Fruit fly (Drosophila melanogaster): Measurements from ENCODE around the gene Sarm.

Sarm gene

DNA sequence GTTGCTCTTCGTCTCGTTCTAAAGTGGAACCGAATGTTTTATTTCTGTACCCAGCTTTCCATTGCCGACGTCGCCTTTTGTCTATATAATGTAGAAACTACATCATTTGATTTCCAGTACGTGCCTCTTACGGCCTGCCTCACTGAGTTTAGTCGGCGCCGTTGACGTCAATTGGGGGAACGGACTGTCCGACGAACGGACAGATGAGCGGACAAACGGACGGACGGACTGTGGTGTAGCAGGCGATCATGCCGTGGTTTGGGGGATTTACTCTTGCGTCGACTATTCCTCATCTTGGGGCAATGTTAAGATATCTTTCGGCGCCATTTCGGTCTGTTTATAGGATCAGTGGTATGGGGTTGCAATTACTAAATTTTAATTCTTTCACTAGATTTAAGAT is 17.1 kb downstream of the Sarm start (continued):
- TF ChIP-seq CG10979 (tag; optimal IDR thresholded peaks at IDR 0.05) (no peak), Nf-YB (GFP tag; optimal IDR thresholded peaks at IDR 0.05) (no peak), Ets65A (GFP tag) (no peak), CG6854 (GFP tag; optimal IDR thresholded peaks at IDR 0.05) (no peak), Mad (GFP tag; optimal IDR thresholded peaks at IDR 0.05) (no peak), Hsf (GFP tag; optimal IDR thresholded peaks at IDR 0.05) (no peak), abd-A (tag; optimal IDR thresholded peaks at IDR 0.05) (peak; percentile 15), pan (optimal IDR thresholded peaks at IDR 0.05) (no peak), pan (GFP tag; optimal IDR thresholded peaks at IDR 0.05 in 1 of 2, IDR thresholded peaks at IDR 0.05 in 1 of 2) (no peak), D19A (tag; optimal IDR thresholded peaks at IDR 0.05) (no peak), Blimp-1 (GFP tag; optimal IDR thresholded peaks at IDR 0.05) (no peak), gfzf (GFP tag; optimal IDR thresholded peaks at IDR 0.05) (no peak), Spps (tag; optimal IDR thresholded peaks at IDR 0.05) (no peak), CG33557 (GFP tag; optimal IDR thresholded peaks at IDR 0.05) (no peak), E2f1 (GFP tag; IDR thresholded peaks at IDR 0.05) (no peak), CG13287 (GFP tag; IDR thresholded peaks at IDR 0.05; ENCODE audit: partially characterized antibody) (no peak), CG32772 (GFP tag; IDR thresholded peaks at IDR 0.05) (no peak), CG10274 (GFP tag; optimal IDR thresholded peaks at IDR 0.05) (no peak), CG6175 (GFP tag; IDR thresholded peaks at IDR 0.05) (peak; percentile 51; the same call in 1 of the 3 replicates), gcm (GFP tag; optimal IDR thresholded peaks at IDR 0.05) (no peak), Dp (GFP tag; optimal IDR thresholded peaks at IDR 0.05) (no peak), MESR4 (GFP tag; optimal IDR thresholded peaks at IDR 0.05) (no peak), Dref (GFP tag; IDR thresholded peaks at IDR 0.05) (no peak), CG10462 (GFP tag; optimal IDR thresholded peaks at IDR 0.05) (no peak), Ets97D (GFP tag; optimal IDR thresholded peaks at IDR 0.05) (no peak), pfk (GFP tag; optimal IDR thresholded peaks at IDR 0.05) (no peak), tio (GFP tag; optimal IDR thresholded peaks at IDR 0.05) (no peak), CG4730 (GFP tag; IDR thresholded peaks at IDR 0.05) (no peak), CG16779 (GFP tag; IDR thresholded peaks at IDR 0.05) (no peak), CG12769 (tag; optimal IDR thresholded peaks at IDR 0.05) (peak; percentile 74), NC2β (GFP tag; optimal IDR thresholded peaks at IDR 0.05) (no peak), CG18262 (tag; optimal IDR thresholded peaks at IDR 0.05) (no peak), Vsx1 (GFP tag; optimal IDR thresholded peaks at IDR 0.05) (no peak), usp (GFP tag; optimal IDR thresholded peaks at IDR 0.05) (no peak), CG31365 (tag; optimal IDR thresholded peaks at IDR 0.05) (no peak), Dbx (GFP tag; IDR thresholded peaks at IDR 0.05) (no peak), inv (GFP tag; IDR thresholded peaks at IDR 0.05; ENCODE audit: partially characterized antibody) (no peak), B-H1 (GFP tag; IDR thresholded peaks at IDR 0.05) (no peak), bbx (GFP tag; IDR thresholded peaks at IDR 0.05; ENCODE audit: partially characterized antibody) (no peak), mirr (GFP tag; optimal IDR thresholded peaks at IDR 0.05) (no peak), org-1 (GFP tag; optimal IDR thresholded peaks at IDR 0.05) (no peak), insv (GFP tag; optimal IDR thresholded peaks at IDR 0.05) (no peak), CHES-1-like (GFP tag; optimal IDR thresholded peaks at IDR 0.05) (no peak), fd96Cb (tag; optimal IDR thresholded peaks at IDR 0.05) (no peak), amos (GFP tag; IDR thresholded peaks at IDR 0.05; ENCODE audit: partially characterized antibody) (no peak), YL-1 (GFP tag; optimal IDR thresholded peaks at IDR 0.05) (no peak), CG10147 (GFP tag; optimal IDR thresholded peaks at IDR 0.05) (no peak), CG12236 (GFP tag; optimal IDR thresholded peaks at IDR 0.05) (no peak), CG2199 (GFP tag; IDR thresholded peaks at IDR 0.05) (peak; percentile 88; the same call in 2 of the 3 replicates), tna (GFP tag; IDR thresholded peaks at IDR 0.05; ENCODE audit: partially characterized antibody) (no peak)

Data from whole organism, embryonic.